Worm (Caenorhabditis elegans): ENCODE results near the gene fipr-7.

- no peak for TF ChIP-seq ama-1 (optimal IDR thresholded peaks at IDR 0.05)
- TF ChIP-seq zip-5 (tag; optimal IDR thresholded peaks at IDR 0.05) = no peak
- TF ChIP-seq unc-3 (GFP tag; conservative IDR thresholded peaks at IDR 0.05) = no peak
- no peak for TF ChIP-seq unc-3 (tag; optimal IDR thresholded peaks at IDR 0.05)
- no peak for TF ChIP-seq ets-4 (tag; optimal IDR thresholded peaks at IDR 0.05)
- TF ChIP-seq ceh-34 (tag; optimal IDR thresholded peaks at IDR 0.05) = no peak
- TF ChIP-seq pqm-1 (tag; optimal IDR thresholded peaks at IDR 0.05) = no peak
- TF ChIP-seq hlh-15 (tag; optimal IDR thresholded peaks at IDR 0.05) = no peak
- no peak for TF ChIP-seq pha-4 (tag; optimal IDR thresholded peaks at IDR 0.05)
- TF ChIP-seq rnt-1 (tag; optimal IDR thresholded peaks at IDR 0.05) = no peak
- TF ChIP-seq K09A11.1 (tag; optimal IDR thresholded peaks at IDR 0.05; ENCODE audit: insufficient read depth) = no peak
- no peak for TF ChIP-seq lin-11 (tag; optimal IDR thresholded peaks at IDR 0.05)
- no peak for TF ChIP-seq fkh-10 (GFP tag; optimal IDR thresholded peaks at IDR 0.05)
These were observed 7.5 kb downstream of the fipr-7 start for ce11 chrV:10237171-10237570.

Data from whole organism, late embryonic.